Fruit fly (Drosophila melanogaster) whole organism, embryonic: ENCODE results near the gene CG14232.

Experiments used
- Bgb ChIP-seq: fragments of 200-800 bp; sonication (Bioruptor generic); IDR thresholded peaks from 2 replicates; pipeline ENCODE4 v1.3.6; 2022; ENCODE audit warnings: missing biosample characterization, missing genetic modification characterization; ENCODE audit not compliant: partially characterized antibody
- CG11695 ChIP-seq: fragments of 200-800 bp; sonication (Bioruptor generic); IDR thresholded peaks from 3 replicates; pipeline ENCODE4 v1.3.6; 2022; ENCODE audit warnings: missing biosample characterization, missing genetic modification characterization
- CG12744 ChIP-seq: fragments of 200-800 bp; sonication (Bioruptor generic); optimal IDR thresholded peaks from 2 replicates; lab custom pipeline; 2016; ENCODE audit warnings: missing biosample characterization, missing genetic modification characterization
- CG12942 ChIP-seq: fragments of 200-800 bp; sonication (Bioruptor generic); optimal IDR thresholded peaks from 3 replicates; lab custom pipeline; 2016; ENCODE audit warnings: missing biosample characterization, missing genetic modification characterization
- CG16813 ChIP-seq: fragments of 200-800 bp; sonication (Bioruptor generic); IDR thresholded peaks from 3 replicates; pipeline ENCODE4 v1.3.6; 2022; ENCODE audit warnings: missing biosample characterization, missing genetic modification characterization; ENCODE audit not compliant: partially characterized antibody
- CG17328 ChIP-seq: fragments of 200-800 bp; sonication (Bioruptor generic); IDR thresholded peaks from 2 replicates; pipeline ENCODE4 v1.3.6; 2022; ENCODE audit warnings: missing biosample characterization, missing genetic modification characterization
- CG2199 ChIP-seq: fragments of 200-800 bp; sonication (Bioruptor generic); IDR thresholded peaks from 3 replicates; pipeline ENCODE4 v1.3.6; 2022; ENCODE audit warnings: missing biosample characterization, missing genetic modification characterization
- CG2875 ChIP-seq: fragments of 200-800 bp; sonication (Bioruptor generic); optimal IDR thresholded peaks from 2 replicates; lab custom pipeline; 2017; ENCODE audit warnings: missing biosample characterization, mild to moderate bottlenecking, missing genetic modification characterization, missing genetic modification reagents
- CG31224 ChIP-seq: fragments of 200-800 bp; sonication (Bioruptor generic); IDR thresholded peaks from 2 replicates; pipeline ENCODE4 v1.3.6; 2022; ENCODE audit warnings: missing biosample characterization, missing genetic modification characterization
- CG3163 ChIP-seq: fragments of 200-800 bp; sonication (Bioruptor generic); optimal IDR thresholded peaks from 3 replicates; lab custom pipeline; 2016; ENCODE audit warnings: missing biosample characterization, missing genetic modification characterization
- CG34376 ChIP-seq: fragments of 200-800 bp; sonication (Bioruptor generic); optimal IDR thresholded peaks from 2 replicates; lab custom pipeline; 2018; ENCODE audit warnings: missing biosample characterization, mild to moderate bottlenecking, missing genetic modification characterization
- CG6765 ChIP-seq: fragments of 200-800 bp; sonication (Bioruptor generic); optimal IDR thresholded peaks from 3 replicates; lab custom pipeline; 2017; ENCODE audit warnings: missing biosample characterization, mild to moderate bottlenecking, missing genetic modification characterization
- CG7963 ChIP-seq: fragments of 200-800 bp; sonication (Bioruptor generic); IDR thresholded peaks from 3 replicates; pipeline ENCODE4 v1.3.6; 2022; ENCODE audit warnings: missing biosample characterization, missing genetic modification characterization; ENCODE audit not compliant: partially characterized antibody
- CG8089 ChIP-seq: fragments of 200-800 bp; sonication (Bioruptor generic); optimal IDR thresholded peaks from 3 replicates; lab custom pipeline; 2016; ENCODE audit warnings: missing biosample characterization, missing genetic modification characterization
- CG8281 ChIP-seq: fragments of 200-800 bp; sonication (Bioruptor generic); optimal IDR thresholded peaks from 2 replicates; lab custom pipeline; 2018; ENCODE audit warnings: missing biosample characterization, mild to moderate bottlenecking, missing genetic modification characterization, moderate library complexity
- CG9215 ChIP-seq: fragments of 200-800 bp; sonication (Bioruptor generic); IDR thresholded peaks from 2 replicates; pipeline ENCODE4 v1.3.6; 2022; ENCODE audit warnings: missing biosample characterization, missing genetic modification characterization
- D19B ChIP-seq: fragments of 200-800 bp; sonication (Bioruptor generic); optimal IDR thresholded peaks from 2 replicates; lab custom pipeline; 2017; ENCODE audit warnings: missing biosample characterization, mild to moderate bottlenecking, missing genetic modification characterization
- E2f2 ChIP-seq: fragments of 200-800 bp; sonication (Bioruptor generic); IDR thresholded peaks from 2 replicates; pipeline ENCODE4 v1.3.6; 2022; ENCODE audit warnings: missing biosample characterization, missing genetic modification characterization
- Ets65A ChIP-seq: fragments of 200-800 bp; sonication (Bioruptor generic); peaks from one replicate; lab custom pipeline; 2016; ENCODE audit warnings: missing biosample characterization, missing genetic modification characterization
- MTF-1 ChIP-seq: fragments of 200-800 bp; sonication (Bioruptor generic); optimal IDR thresholded peaks from 2 replicates; lab custom pipeline; 2018; ENCODE audit warnings: missing biosample characterization, mild to moderate bottlenecking, missing genetic modification characterization, borderline replicate concordance
- Mad ChIP-seq: fragments of 200-800 bp; sonication (Bioruptor generic); optimal IDR thresholded peaks from 2 replicates; lab custom pipeline; 2016; ENCODE audit warnings: missing biosample characterization, missing genetic modification characterization
- Med ChIP-seq: fragments of 200-800 bp; sonication (Bioruptor generic); peaks from one replicate; lab custom pipeline; 2016; ENCODE audit warnings: missing biosample characterization, missing genetic modification characterization, mild to moderate bottlenecking, inconsistent platforms, moderate library complexity
- PHDP ChIP-seq: fragments of 200-800 bp; sonication (Bioruptor generic); optimal IDR thresholded peaks from 3 replicates; lab custom pipeline; 2018; ENCODE audit warnings: missing biosample characterization, mild to moderate bottlenecking, missing genetic modification characterization, moderate library complexity
- Sox100B ChIP-seq: fragments of 200-800 bp; sonication (Bioruptor generic); optimal IDR thresholded peaks from 3 replicates; lab custom pipeline; 2018; ENCODE audit warnings: missing biosample characterization, mild to moderate bottlenecking, missing genetic modification characterization
- Sry-δ ChIP-seq: fragments of 200-800 bp; sonication (Bioruptor generic); optimal IDR thresholded peaks from 2 replicates; lab custom pipeline; 2016; ENCODE audit warnings: missing biosample characterization, missing genetic modification characterization
- bbx ChIP-seq: fragments of 200-800 bp; sonication (Bioruptor generic); IDR thresholded peaks from 2 replicates; pipeline ENCODE4 v1.3.6; 2022; ENCODE audit warnings: missing biosample characterization, missing genetic modification characterization; ENCODE audit not compliant: partially characterized antibody
- bowl ChIP-seq: fragments of 200-800 bp; sonication (Bioruptor generic); IDR thresholded peaks from 2 replicates; pipeline ENCODE4 v1.3.6; 2022; ENCODE audit warnings: missing biosample characterization, missing genetic modification characterization
- crc ChIP-seq: fragments of 200-800 bp; sonication (Bioruptor generic); optimal IDR thresholded peaks from 2 replicates; lab custom pipeline; 2016; ENCODE audit warnings: missing biosample characterization, missing genetic modification characterization
- dan ChIP-seq: fragments of 200-800 bp; sonication (Bioruptor generic); IDR thresholded peaks from 2 replicates; pipeline ENCODE4 v1.3.6; 2022; ENCODE audit warnings: missing biosample characterization, missing genetic modification characterization
- dmrt99B ChIP-seq: fragments of 200-800 bp; sonication (Bioruptor generic); optimal IDR thresholded peaks from 2 replicates; lab custom pipeline; 2018; ENCODE audit warnings: missing biosample characterization, mild to moderate bottlenecking, missing genetic modification characterization, moderate library complexity
- eve ChIP-seq, 2 experiments: fragments of >200 bp; optimal IDR thresholded peaks; 2 replicates each; lab custom pipeline; 2017; ENCODE audit warnings: missing biosample characterization in 2 of 2, missing genetic modification characterization in 2 of 2
- grau ChIP-seq: fragments of 200-800 bp; optimal IDR thresholded peaks from 3 replicates; lab custom pipeline; 2019; ENCODE audit warnings: missing biosample characterization, mild to moderate bottlenecking, missing genetic modification characterization, moderate library complexity
- hb ChIP-seq: fragments of 200-800 bp; sonication (Bioruptor generic); IDR thresholded peaks from 3 replicates; pipeline ENCODE4 v1.3.6; 2022; ENCODE audit warnings: missing biosample characterization, missing genetic modification characterization; ENCODE audit not compliant: partially characterized antibody
- inv ChIP-seq: fragments of 200-800 bp; sonication (Bioruptor generic); IDR thresholded peaks from 2 replicates; pipeline ENCODE4 v1.3.6; 2022; ENCODE audit warnings: missing biosample characterization, missing genetic modification characterization; ENCODE audit not compliant: partially characterized antibody
- kay ChIP-seq: fragments of 200-800 bp; sonication (Bioruptor generic); optimal IDR thresholded peaks from 2 replicates; lab custom pipeline; 2016; ENCODE audit warnings: missing biosample characterization, missing genetic modification characterization
- lab ChIP-seq: fragments of 200-800 bp; sonication (Bioruptor generic); optimal IDR thresholded peaks from 3 replicates; lab custom pipeline; 2017; ENCODE audit warnings: missing biosample characterization, missing genetic modification characterization, mild to moderate bottlenecking, moderate library complexity, missing genetic modification reagents
- mam ChIP-seq: fragments of 200-800 bp; sonication (Bioruptor generic); optimal IDR thresholded peaks from 3 replicates; lab custom pipeline; 2016; ENCODE audit warnings: missing biosample characterization, missing genetic modification characterization
- mld ChIP-seq: fragments of 200-800 bp; sonication (Bioruptor generic); IDR thresholded peaks from 3 replicates; pipeline ENCODE4 v1.3.6; 2022; ENCODE audit warnings: missing biosample characterization, missing genetic modification characterization; ENCODE audit not compliant: partially characterized antibody
- nerfin-1 ChIP-seq: fragments of 200-800 bp; sonication (Bioruptor generic); optimal IDR thresholded peaks from 3 replicates; lab custom pipeline; 2019; ENCODE audit warnings: missing biosample characterization, mild to moderate bottlenecking, missing genetic modification characterization, moderate library complexity
- phol ChIP-seq: fragments of 200-800 bp; sonication (Bioruptor generic); optimal IDR thresholded peaks from 3 replicates; lab custom pipeline; 2018; ENCODE audit warnings: missing biosample characterization, mild to moderate bottlenecking, missing genetic modification characterization, moderate library complexity
- pum ChIP-seq: fragments of 200-800 bp; sonication (Bioruptor generic); optimal IDR thresholded peaks from 2 replicates; lab custom pipeline; 2016; ENCODE audit warnings: missing biosample characterization, missing genetic modification characterization
- sd ChIP-seq: fragments of 200-800 bp; sonication (Bioruptor generic); optimal IDR thresholded peaks from 3 replicates; lab custom pipeline; 2018; ENCODE audit warnings: missing biosample characterization, mild to moderate bottlenecking, missing genetic modification characterization, moderate library complexity
- sim ChIP-seq: fragments of 200-800 bp; sonication (Bioruptor generic); IDR thresholded peaks from 2 replicates; pipeline ENCODE4 v1.3.6; 2022; ENCODE audit warnings: missing biosample characterization, missing genetic modification characterization
- slou ChIP-seq: fragments of 200-800 bp; sonication (Bioruptor generic); optimal IDR thresholded peaks from 3 replicates; lab custom pipeline; 2016; ENCODE audit warnings: missing biosample characterization, missing genetic modification characterization
- sna ChIP-seq: fragments of 200-800 bp; sonication (Bioruptor generic); IDR thresholded peaks from 2 replicates; pipeline ENCODE4 v1.3.6; 2022; ENCODE audit warnings: missing biosample characterization, missing genetic modification characterization; ENCODE audit not compliant: partially characterized antibody
- tap ChIP-seq: fragments of 200-800 bp; optimal IDR thresholded peaks from 3 replicates; lab custom pipeline; 2019; ENCODE audit warnings: missing biosample characterization, mild to moderate bottlenecking, missing genetic modification characterization, moderate library complexity
- z ChIP-seq: fragments of 200-800 bp; sonication (Bioruptor generic); IDR thresholded peaks from 3 replicates; pipeline ENCODE4 v1.3.6; 2022; ENCODE audit warnings: missing biosample characterization, missing genetic modification characterization

Gene CG14232

DNA sequence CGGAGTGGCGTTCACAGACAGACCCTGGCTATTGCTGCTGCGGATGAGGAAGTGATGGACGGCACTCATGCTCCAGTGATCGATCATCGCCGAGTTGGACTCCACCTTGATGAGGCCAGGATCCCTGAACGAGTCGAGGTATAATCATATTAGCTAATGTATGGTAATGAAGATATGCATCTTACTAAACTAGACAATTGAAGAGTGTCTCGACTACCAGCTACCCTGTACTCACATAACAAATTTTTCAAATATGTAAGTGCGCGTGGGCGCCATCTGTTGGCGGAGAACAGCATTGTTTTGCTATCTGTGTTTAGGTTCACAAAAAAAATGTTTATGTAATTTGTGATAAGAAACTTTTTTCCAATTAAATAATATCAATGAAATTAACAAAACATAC lies 24.9 kb downstream of the CG14232 start (continued):
- TF ChIP-seq inv (GFP tag; lab: Robert Waterston, UW): peak; percentile 12; the same call in 1 of the 2 replicates
- peak; percentile 57; the same call in 1 of the 3 replicates for TF ChIP-seq hb (GFP tag; lab: Robert Waterston, UW)
- TF ChIP-seq MTF-1: no peak
- peak; percentile 13; the same call in 1 of the 3 replicates for TF ChIP-seq CG7963 (GFP tag; lab: Robert Waterston, UW)
- TF ChIP-seq Bgb (GFP tag; lab: Robert Waterston, UW): peak; percentile 19; the same call in 1 of the 2 replicates
- TF ChIP-seq D19B (GFP tag; lab: Kevin White, UChicago): peak; percentile 51
- TF ChIP-seq PHDP: no peak
- TF ChIP-seq sna: no peak
- TF ChIP-seq CG16813 (GFP tag; lab: Robert Waterston, UW): peak; percentile 61
- no peak for TF ChIP-seq nerfin-1 (tag; lab: Kevin White, UChicago)
- 0 out of 2 replicates have a peak, but pooled peaks have one; percentile 35 for TF ChIP-seq bbx (GFP tag; lab: Robert Waterston, UW)
- no peak for TF ChIP-seq CG3163 (GFP tag; lab: Kevin White, UChicago)
- no peak for TF ChIP-seq CG8089 (GFP tag; lab: Kevin White, UChicago)

DNA sequence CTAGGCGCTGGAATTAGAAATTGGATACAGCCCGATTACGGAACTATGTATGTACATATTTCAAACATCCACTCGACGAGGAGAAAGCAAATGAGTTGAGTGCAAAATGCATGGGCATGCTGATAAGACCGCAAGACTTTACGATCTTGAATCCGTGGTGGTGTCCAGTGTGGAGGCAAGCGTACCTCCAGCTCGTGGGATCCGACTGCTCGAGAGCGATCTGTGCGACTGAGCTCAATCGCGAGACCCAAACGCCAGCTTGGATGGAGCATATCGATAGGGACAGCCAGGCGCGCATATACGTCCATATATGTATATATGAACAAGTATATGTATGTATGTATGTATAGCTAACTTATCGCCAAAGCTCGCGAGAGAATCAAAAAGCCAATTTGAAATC lies 28.4 kb downstream of the CG14232 start, which contains the start of gene et:
et (minus strand) TSS at position 230 of the 400 bp plus-strand sequence.
- TF ChIP-seq CG34376 (GFP tag; lab: Kevin White, UChicago) (peak; percentile 1), z (GFP tag; lab: Robert Waterston, UW) (peak; percentile 58; the same call in 1 of the 3 replicates), E2f2 (no peak), Med (GFP tag; lab: Kevin White, UChicago) (peak; percentile 26)

dm6 chrX:19668405-19668804 lies 35.7 kb downstream of the CG14232 start:
- peak; percentile 98 for TF ChIP-seq pum (GFP tag; lab: Kevin White, UChicago)
- no peak for TF ChIP-seq Sox100B (GFP tag; lab: Kevin White, UChicago)
- TF ChIP-seq sd (tag; lab: Kevin White, UChicago): peak; percentile 99
- peak; percentile 93 for TF ChIP-seq dmrt99B (tag; lab: Kevin White, UChicago)
- TF ChIP-seq grau (tag; lab: Kevin White, UChicago): peak; percentile 100
- peak; percentile 79 for TF ChIP-seq CG31224 (GFP tag; lab: Robert Waterston, UW)
- TF ChIP-seq sim: peak; percentile 73
- TF ChIP-seq dan (GFP tag; lab: Robert Waterston, UW): peak; percentile 91
- peak; percentile 90 for TF ChIP-seq slou (GFP tag; lab: Kevin White, UChicago)
- peak; percentile 91 for TF ChIP-seq phol (tag; lab: Kevin White, UChicago)
- TF ChIP-seq CG8281 (tag; lab: Kevin White, UChicago): peak; percentile 86
- peak; percentile 86 for TF ChIP-seq tap (tag; lab: Kevin White, UChicago)
- TF ChIP-seq eve (GFP tag; optimal IDR thresholded peaks at IDR 0.05; lab: Kevin White, UChicago): peak in 1 of 2 experiments; percentile 55
- TF ChIP-seq mld (GFP tag; lab: Robert Waterston, UW): no peak
- TF ChIP-seq crc (GFP tag; lab: Kevin White, UChicago): peak; percentile 97
- TF ChIP-seq Sry-δ: peak; percentile 68
- peak; percentile 96 for TF ChIP-seq Mad (GFP tag; lab: Kevin White, UChicago)
- TF ChIP-seq CG12744 (GFP tag; lab: Kevin White, UChicago): peak; percentile 88
- peak; percentile 95 for TF ChIP-seq lab
- TF ChIP-seq CG6765 (GFP tag; lab: Kevin White, UChicago): peak; percentile 78
- TF ChIP-seq kay (GFP tag; lab: Kevin White, UChicago): peak; percentile 100
- TF ChIP-seq CG2199 (GFP tag; lab: Robert Waterston, UW): peak; percentile 88; the same call in 2 of the 3 replicates
- TF ChIP-seq mam (GFP tag; lab: Kevin White, UChicago): peak; percentile 99
- no peak for TF ChIP-seq sna
- TF ChIP-seq bowl: peak; percentile 93
- peak; percentile 98 for TF ChIP-seq CG17328
- peak; percentile 85 for TF ChIP-seq CG9215 (GFP tag; lab: Robert Waterston, UW)
- peak; percentile 96 for TF ChIP-seq CG2875 (GFP tag; lab: Kevin White, UChicago)
- peak; percentile 97 for TF ChIP-seq CG12942 (GFP tag; lab: Kevin White, UChicago)
- peak; percentile 79 for TF ChIP-seq CG11695 (GFP tag; lab: Robert Waterston, UW)
- TF ChIP-seq Ets65A (GFP tag; lab: Kevin White, UChicago): peak; percentile 100
